Fruit fly (Drosophila melanogaster): ENCODE data around the gene Ddc.

- TF ChIP-seq CG8478 (optimal IDR thresholded peaks at IDR 0.05): no peak
- no peak for TF ChIP-seq pan (optimal IDR thresholded peaks at IDR 0.05)
- TF ChIP-seq usp (GFP tag; optimal IDR thresholded peaks at IDR 0.05): no peak
These were observed 34.8 kb upstream of the Ddc start for dm6 chr2L:19154893-19155389.

All from whole organism.